Worm (Caenorhabditis elegans) whole organism, L3 larva: Measurements from ENCODE around the gene F49E10.2.

Experiments used
- R02D3.7 ChIP-seq: fragments of 150-350 bp; optimal IDR thresholded peaks from 2 replicates; lab custom pipeline; 2014; ENCODE audit warnings: missing biosample characterization, missing genetic modification characterization
- ceh-9 ChIP-seq: sonication (generic microtip); optimal IDR thresholded peaks from 2 replicates; lab custom pipeline; 2018; ENCODE audit warnings: missing biosample characterization, missing genetic modification characterization
- egl-5 ChIP-seq: fragments of 150-350 bp; optimal IDR thresholded peaks from 2 replicates; lab custom pipeline; 2017; ENCODE audit warnings: missing biosample characterization, missing genetic modification reagents, missing genetic modification characterization, inconsistent platforms
- elt-3 ChIP-seq, 3 experiments: fragments of 150-350 bp in 1 of 3; sonication (generic microtip) in 2 of 3; optimal IDR thresholded peaks; 2 replicates in 2 of 3; 4 replicates in 1 of 3; lab custom pipeline; 2014 to 2017; ENCODE audit warnings: missing biosample characterization in 3 of 3, missing genetic modification characterization in 3 of 3
- nfya-1 ChIP-seq: sonication (generic microtip); optimal IDR thresholded peaks from 2 replicates; lab custom pipeline; 2017; ENCODE audit warnings: missing genetic modification characterization, mild to moderate bottlenecking, missing compliant biosample characterization, antibody characterized with exemption, moderate library complexity; ENCODE audit not compliant: insufficient read depth
- nhr-25 ChIP-seq: sonication (generic microtip); optimal IDR thresholded peaks from 2 replicates; lab custom pipeline; 2017; ENCODE audit warnings: missing biosample characterization, missing genetic modification characterization
- skn-1 ChIP-seq: fragments of 150-350 bp; optimal IDR thresholded peaks from 2 replicates; lab custom pipeline; 2014; ENCODE audit warnings: missing biosample characterization, missing genetic modification characterization
- unc-39 ChIP-seq: sonication (generic microtip); optimal IDR thresholded peaks from 4 replicates; lab custom pipeline; 2017; ENCODE audit warnings: missing biosample characterization, missing genetic modification characterization
- unc-62 ChIP-seq: fragments of 150-350 bp; sonication (generic microtip); optimal IDR thresholded peaks from 4 replicates; lab custom pipeline; 2014; ENCODE audit warnings: missing biosample characterization, missing genetic modification reagents, missing genetic modification characterization

DNA sequence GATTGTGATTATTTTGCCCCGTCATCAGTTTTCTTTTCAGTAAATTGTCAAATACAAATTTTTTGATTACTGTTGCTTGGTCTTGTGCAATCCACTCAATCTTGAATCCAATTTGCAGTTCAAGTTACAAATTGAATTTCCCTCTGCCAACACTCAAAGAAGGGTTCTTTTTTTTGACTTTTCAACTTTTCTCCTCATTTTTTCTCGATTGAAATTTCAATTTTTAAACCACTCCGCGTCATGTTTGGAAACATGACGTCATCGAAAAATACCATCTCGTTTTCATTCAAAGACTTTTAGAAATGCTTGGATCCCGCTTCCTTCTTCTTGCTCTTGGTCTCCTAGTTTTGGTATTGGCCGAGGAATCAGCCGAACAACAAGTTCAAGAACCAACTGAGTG, 4.6 kb upstream of the F49E10.2 start, which contains the start of gene flp-7:
- TF ChIP-seq ceh-9 (tag; lab: Kevin White, UChicago) (no peak), unc-39 (tag; lab: Kevin White, UChicago) (no peak), egl-5 (no peak), elt-3 (tag; optimal IDR thresholded peaks at IDR 0.05; lab: Kevin White, UChicago) (no peak), skn-1 (tag; lab: Kevin White, UChicago) (no peak), unc-62 (no peak), nhr-25 (no peak), nfya-1 (no peak), R02D3.7 (no peak)
